Worm (Caenorhabditis elegans) whole organism, midembryonic: Measurements from ENCODE around the gene srz-14.

Source experiments
- T22C8.4 ChIP-seq: fragments of 200-800 bp; sonication (Bioruptor generic); IDR thresholded peaks from 2 replicates; pipeline ENCODE4 v1.3.6; 2022; ENCODE audit warnings: missing genetic modification characterization, missing compliant biosample characterization
- cog-1 ChIP-seq: sonication (generic microtip); optimal IDR thresholded peaks from 2 replicates; lab custom pipeline; 2016; ENCODE audit warnings: missing genetic modification characterization, missing compliant biosample characterization
- flt-1 ChIP-seq: fragments of 200-800 bp; sonication (Bioruptor generic); IDR thresholded peaks from 2 replicates; pipeline ENCODE4 v1.3.6; 2022; ENCODE audit warnings: missing genetic modification characterization, missing compliant biosample characterization
- klf-2 ChIP-seq: fragments of 200-800 bp; sonication (Bioruptor generic); conservative IDR thresholded peaks from 2 replicates; pipeline ENCODE4 v1.3.6; 2022; ENCODE audit warnings: missing genetic modification reagents, missing genetic modification characterization, missing compliant biosample characterization
- med-1 ChIP-seq: sonication (generic microtip); optimal IDR thresholded peaks from 2 replicates; lab custom pipeline; 2017; ENCODE audit warnings: missing genetic modification characterization, mild to moderate bottlenecking, missing compliant biosample characterization, antibody characterized with exemption, missing genetic modification reagents; ENCODE audit not compliant: insufficient read depth
- ref-1 ChIP-seq: fragments of 200-800 bp; sonication (Bioruptor generic); conservative IDR thresholded peaks from 2 replicates; pipeline ENCODE4 v1.3.6; 2022; ENCODE audit warnings: missing genetic modification reagents, missing genetic modification characterization, missing compliant biosample characterization
- ztf-23 ChIP-seq: fragments of 200-800 bp; sonication (Bioruptor generic); IDR thresholded peaks from 2 replicates; pipeline ENCODE4 v1.3.6; 2022; ENCODE audit warnings: missing genetic modification reagents, missing genetic modification characterization, missing compliant biosample characterization

- no peak for TF ChIP-seq ztf-23
- no peak for TF ChIP-seq cog-1 (tag; lab: Kevin White, UChicago)
- TF ChIP-seq med-1 (GFP tag; lab: Kevin White, UChicago): no peak
- no peak for TF ChIP-seq klf-2 (GFP tag; lab: Robert Waterston, UW)
- no peak for TF ChIP-seq ref-1
- TF ChIP-seq T22C8.4 (GFP tag; lab: Robert Waterston, UW): no peak
- no peak for TF ChIP-seq flt-1
These were observed 40.6 kb downstream of the srz-14 start, which contains the start of gene stdh-2 for ce11 chrV:16224027-16224426.
